Worm (Caenorhabditis elegans): ENCODE data around the gene best-16.

DNA sequence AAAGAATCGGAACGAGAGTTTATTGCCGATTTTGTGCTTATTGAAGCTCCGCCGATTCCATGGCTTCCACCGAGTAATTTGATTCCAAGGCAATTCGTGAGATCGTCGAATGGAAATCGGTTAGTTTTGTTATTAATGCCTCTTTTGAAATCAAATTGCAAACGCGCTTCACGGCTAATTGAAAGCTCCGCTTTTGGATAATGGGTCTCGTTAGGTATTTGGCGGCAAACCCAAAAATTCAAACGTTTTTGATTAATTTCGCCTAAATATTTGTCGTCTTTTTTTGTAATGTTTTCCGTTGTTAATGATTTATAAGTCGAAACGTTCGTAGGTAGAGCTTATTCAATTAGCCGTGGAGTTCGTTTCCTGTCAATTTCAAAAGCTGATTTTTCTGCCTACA is 36.0 kb downstream of the best-16 start:
- TF ChIP-seq nhr-28 (tag; optimal IDR thresholded peaks at IDR 0.05) (no peak), nhr-237 (tag; optimal IDR thresholded peaks at IDR 0.05) (no peak)
